Worm (Caenorhabditis elegans): Measurements from ENCODE around the gene adr-2.
A peak's percentile ranks its signal among the peaks of the same experiment; 100 is the strongest.

adr-2 gene

ce11 chrIII:7192942-7193665 lies 39.6 kb downstream of the adr-2 start, which contains the start of gene mec-14:
TSS of gene mec-14 (minus strand) at chrIII:7192992.
- no peak for TF ChIP-seq ceh-83 (GFP tag; optimal IDR thresholded peaks at IDR 0.05)
- TF ChIP-seq nhr-2 (tag; optimal IDR thresholded peaks at IDR 0.05), result no peak
- no peak for TF ChIP-seq unc-120 (tag; optimal IDR thresholded peaks at IDR 0.05; ENCODE audit: poor library complexity, severe bottlenecking)
- no peak for TF ChIP-seq bed-3 (GFP tag; optimal IDR thresholded peaks at IDR 0.05)
- TF ChIP-seq flh-1 (GFP tag; optimal IDR thresholded peaks at IDR 0.05), result no peak
- no peak for TF ChIP-seq lsy-2 (tag; optimal IDR thresholded peaks at IDR 0.05)

- peak; percentile 16 for TF ChIP-seq lin-13 (tag; optimal IDR thresholded peaks at IDR 0.05)
- no peak for TF ChIP-seq sem-2 (GFP tag; optimal IDR thresholded peaks at IDR 0.05)
- TF ChIP-seq ceh-39 (tag; optimal IDR thresholded peaks at IDR 0.05), result peak; percentile 73
- peak; percentile 85 for TF ChIP-seq nhr-237 (tag; optimal IDR thresholded peaks at IDR 0.05)
- TF ChIP-seq blmp-1 (tag; optimal IDR thresholded peaks at IDR 0.05), result no peak
- TF ChIP-seq lsy-2 (tag; optimal IDR thresholded peaks at IDR 0.05), result peak; percentile 82
- TF ChIP-seq nhr-28 (tag; optimal IDR thresholded peaks at IDR 0.05), result no peak
- TF ChIP-seq elt-1 (tag; optimal IDR thresholded peaks at IDR 0.05; ENCODE audit: borderline replicate concordance, insufficient read depth), result no peak
- TF ChIP-seq unc-62 (GFP tag; optimal IDR thresholded peaks at IDR 0.05), result peak; percentile 3
- TF ChIP-seq ces-1 (GFP tag; optimal IDR thresholded peaks at IDR 0.05), result peak; percentile 92
- TF ChIP-seq mls-2 (tag; optimal IDR thresholded peaks at IDR 0.05), result no peak
- peak; percentile 26 for TF ChIP-seq sptf-1 (tag; optimal IDR thresholded peaks at IDR 0.05)
- TF ChIP-seq hlh-1 (tag; optimal IDR thresholded peaks at IDR 0.05), result no peak
- peak; percentile 87 for TF ChIP-seq mep-1 (tag; optimal IDR thresholded peaks at IDR 0.05)
- TF ChIP-seq nhr-2 (tag; optimal IDR thresholded peaks at IDR 0.05), result no peak
- peak; percentile 54 for TF ChIP-seq pha-4 (tag; optimal IDR thresholded peaks at IDR 0.05)
- TF ChIP-seq unc-120 (tag; optimal IDR thresholded peaks at IDR 0.05; ENCODE audit: poor library complexity, severe bottlenecking), result peak; percentile 6
- no peak for TF ChIP-seq unc-39 (tag; optimal IDR thresholded peaks at IDR 0.05)
Observed at ce11 chrIII:7189581-7190128, 43.0 kb downstream of the adr-2 start, which contains the start of gene rps-21. TSS of gene rps-21 (minus strand) at chrIII:7189631.

ce11 chrIII:7188300-7189052 lies 44.2 kb downstream of the adr-2 start, which contains the start of the genes F37C12.21 and F37C12.10:
TSS of gene F37C12.21 (plus strand) at chrIII:7188357.
TSS of gene F37C12.10 (minus strand) at chrIII:7188384.
- TF ChIP-seq snpc-4 (tag; optimal IDR thresholded peaks at IDR 0.05) (no peak), lsy-2 (tag; optimal IDR thresholded peaks at IDR 0.05) (no peak), unc-39 (tag; optimal IDR thresholded peaks at IDR 0.05) (no peak), hlh-1 (tag; optimal IDR thresholded peaks at IDR 0.05) (no peak), mep-1 (tag; optimal IDR thresholded peaks at IDR 0.05) (no peak), nhr-76 (tag; optimal IDR thresholded peaks at IDR 0.05) (no peak), ham-2 (GFP tag; optimal IDR thresholded peaks at IDR 0.05) (no peak), cnd-1 (tag; optimal IDR thresholded peaks at IDR 0.05) (no peak), blmp-1 (tag; optimal IDR thresholded peaks at IDR 0.05) (no peak), nhr-2 (tag; optimal IDR thresholded peaks at IDR 0.05) (no peak), sptf-1 (tag; optimal IDR thresholded peaks at IDR 0.05) (no peak), unc-62 (GFP tag; optimal IDR thresholded peaks at IDR 0.05) (no peak), ztf-11 (tag; optimal IDR thresholded peaks at IDR 0.05) (no peak), mls-2 (tag; optimal IDR thresholded peaks at IDR 0.05) (no peak), zip-8 (tag; optimal IDR thresholded peaks at IDR 0.05) (no peak), drap-1 (GFP tag; optimal IDR thresholded peaks at IDR 0.05) (no peak), nhr-28 (tag; optimal IDR thresholded peaks at IDR 0.05) (no peak), bed-3 (GFP tag; optimal IDR thresholded peaks at IDR 0.05) (no peak)

- TF ChIP-seq lin-32 (GFP tag; optimal IDR thresholded peaks at IDR 0.05) (no peak), lsy-2 (tag; optimal IDR thresholded peaks at IDR 0.05) (no peak), blmp-1 (tag; optimal IDR thresholded peaks at IDR 0.05) (no peak), nhr-76 (tag; optimal IDR thresholded peaks at IDR 0.05) (no peak), ztf-11 (tag; optimal IDR thresholded peaks at IDR 0.05) (no peak), mep-1 (tag; optimal IDR thresholded peaks at IDR 0.05) (no peak), M03D4.4 (tag; optimal IDR thresholded peaks at IDR 0.05) (no peak), elt-3 (tag; optimal IDR thresholded peaks at IDR 0.05) (no peak), unc-62 (GFP tag; optimal IDR thresholded peaks at IDR 0.05) (no peak), nhr-28 (tag; optimal IDR thresholded peaks at IDR 0.05) (no peak), flh-1 (GFP tag; optimal IDR thresholded peaks at IDR 0.05) (no peak), ham-2 (GFP tag; optimal IDR thresholded peaks at IDR 0.05) (no peak), ceh-43 (GFP tag; optimal IDR thresholded peaks at IDR 0.05) (no peak), ceh-83 (GFP tag; optimal IDR thresholded peaks at IDR 0.05) (no peak), ceh-39 (tag; optimal IDR thresholded peaks at IDR 0.05) (no peak), sptf-1 (tag; optimal IDR thresholded peaks at IDR 0.05) (no peak), hlh-1 (tag; optimal IDR thresholded peaks at IDR 0.05) (no peak), nhr-12 (tag; optimal IDR thresholded peaks at IDR 0.05) (no peak)
Observed at ce11 chrIII:7185473-7185872, 47.2 kb downstream of the adr-2 start, which contains the start of gene F37C12.14. TSS of gene F37C12.14 (minus strand) at chrIII:7185573.

Data from whole organism, mixed stage, embryonic.